Fruit fly (Drosophila melanogaster): ENCODE measurements around the gene TwdlK.

DNA sequence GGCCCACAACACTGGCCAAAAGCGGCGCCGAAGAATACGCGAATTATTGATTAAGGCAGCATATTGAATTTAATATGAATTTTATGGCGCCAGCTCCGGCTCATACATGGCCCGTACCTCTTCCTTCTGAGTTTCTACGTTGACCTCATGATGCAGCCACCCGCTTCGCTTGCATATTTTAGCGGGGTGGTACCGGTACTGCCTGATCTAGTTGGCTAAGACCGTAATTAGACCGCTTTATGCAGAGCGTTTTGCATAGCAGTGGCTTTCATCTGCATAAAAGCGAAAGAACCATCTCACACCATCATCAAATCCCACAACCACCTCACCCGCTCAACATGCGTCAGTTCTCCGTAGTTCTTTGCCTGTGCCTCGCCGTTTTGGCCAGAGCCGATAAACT is 1.1 kb upstream of the TwdlK start, which contains the start of gene TwdlJ:
- no peak for TF ChIP-seq CG8478 (optimal IDR thresholded peaks at IDR 0.05)
- no peak for TF ChIP-seq CTCF (optimal IDR thresholded peaks at IDR 0.05)
